Worm (Caenorhabditis elegans) whole organism, L2 larva: Measurements from ENCODE around the gene zim-2.

Source experiments
- ama-1 ChIP-seq: fragments of 150-350 bp; optimal IDR thresholded peaks from 2 replicates; lab custom pipeline; 2018; ENCODE audit warnings: inconsistent platforms
- ceh-82 ChIP-seq: fragments of 150-350 bp; optimal IDR thresholded peaks from 2 replicates; lab custom pipeline; 2014; ENCODE audit warnings: missing biosample characterization, missing genetic modification characterization
- elt-1 ChIP-seq: fragments of 150-350 bp; optimal IDR thresholded peaks from 2 replicates; lab custom pipeline; 2014; ENCODE audit warnings: missing biosample characterization, missing genetic modification characterization
- lin-13 ChIP-seq: fragments of 150-350 bp; optimal IDR thresholded peaks from 2 replicates; lab custom pipeline; 2014; ENCODE audit warnings: missing biosample characterization, missing genetic modification reagents, missing genetic modification characterization
- nhr-10 ChIP-seq: sonication (generic microtip); optimal IDR thresholded peaks from 2 replicates; lab custom pipeline; 2017; ENCODE audit warnings: missing biosample characterization, missing genetic modification characterization
- nhr-23 ChIP-seq: fragments of 150-350 bp; optimal IDR thresholded peaks from 2 replicates; lab custom pipeline; 2014; ENCODE audit warnings: missing biosample characterization, missing genetic modification reagents, missing genetic modification characterization

DNA sequence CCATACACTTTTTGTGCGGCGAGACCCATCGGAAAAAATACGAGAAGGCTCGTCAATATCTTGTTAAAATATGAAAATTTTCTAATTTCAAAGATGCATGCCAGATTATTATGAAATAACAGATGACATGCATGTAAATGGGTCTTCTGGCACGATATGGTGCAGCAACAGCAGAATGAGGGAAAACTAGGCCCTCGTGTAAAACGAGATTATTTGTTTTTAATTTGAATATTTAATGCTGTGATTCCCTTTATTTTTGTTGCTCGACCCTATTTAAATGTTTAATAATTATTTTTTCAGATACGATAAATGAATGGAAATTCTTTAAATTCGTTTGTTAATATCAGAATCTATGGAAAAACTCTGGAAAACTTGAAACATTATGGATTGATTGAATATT, 6.6 kb downstream of the zim-2 start, which contains the start of gene him-8:
- TF ChIP-seq ama-1 (lab: Kevin White, UChicago) (no peak), elt-1 (tag; lab: Kevin White, UChicago) (no peak), nhr-10 (tag; lab: Kevin White, UChicago) (no peak), lin-13 (no peak), ceh-82 (tag; lab: Kevin White, UChicago) (no peak), nhr-23 (tag; lab: Kevin White, UChicago) (no peak)
